Worm (Caenorhabditis elegans): Measurements from ENCODE around the gene F38A5.2.
A peak's percentile ranks its signal among the peaks of the same experiment; 100 is the strongest.

The F38A5.2 gene

ce11 chrIV:6581658-6582057, 3.5 kb downstream of the F38A5.2 start:
- TF ChIP-seq lsy-2 (tag; optimal IDR thresholded peaks at IDR 0.05) = no peak
- TF ChIP-seq nhr-85 (tag) = no peak
- TF ChIP-seq mab-9 (GFP tag; IDR thresholded peaks at IDR 0.05) = no peak
- no peak for TF ChIP-seq nhr-47 (tag; optimal IDR thresholded peaks at IDR 0.05)
- no peak for TF ChIP-seq nhr-237 (tag; optimal IDR thresholded peaks at IDR 0.05)
- no peak for TF ChIP-seq pqm-1 (tag; optimal IDR thresholded peaks at IDR 0.05)
- TF ChIP-seq grh-1 (GFP tag; IDR thresholded peaks at IDR 0.05) = no peak
- no peak for TF ChIP-seq fkh-10 (GFP tag; optimal IDR thresholded peaks at IDR 0.05)
- TF ChIP-seq dsc-1 (tag; optimal IDR thresholded peaks at IDR 0.05) = no peak
- TF ChIP-seq ceh-8 (GFP tag; optimal IDR thresholded peaks at IDR 0.05) = no peak
- TF ChIP-seq nhr-19 (GFP tag; conservative IDR thresholded peaks at IDR 0.05) = no peak
- no peak for TF ChIP-seq unc-86 (tag; optimal IDR thresholded peaks at IDR 0.05)
- TF ChIP-seq dpl-1 (GFP tag; optimal IDR thresholded peaks at IDR 0.05) = no peak

DNA sequence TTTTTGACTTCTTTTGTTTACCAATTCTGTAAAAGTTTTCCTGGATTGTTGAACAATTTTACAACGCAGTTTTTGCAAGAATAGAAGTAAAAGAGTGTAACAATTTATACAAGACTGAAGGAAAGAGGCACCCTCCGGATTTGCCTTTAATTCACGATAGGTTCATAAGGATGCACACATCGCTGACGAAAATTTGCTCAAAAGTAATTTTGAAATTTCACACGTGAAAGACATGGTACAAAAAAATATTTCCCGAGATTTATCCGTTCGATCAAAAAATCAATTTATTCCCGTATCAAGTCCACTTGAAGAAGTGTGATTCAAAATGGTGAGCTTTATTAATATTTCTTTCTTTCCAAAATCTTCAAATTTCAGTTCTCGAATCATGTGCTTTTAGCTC, 7.3 kb downstream of the F38A5.2 start, which contains the start of gene C43G2.3:
TSS of gene C43G2.3 (plus strand) at position 301 of the 400 bp plus-strand sequence.
- TF ChIP-seq nhr-84 (tag; optimal IDR thresholded peaks at IDR 0.05) (no peak), alr-1 (tag; optimal IDR thresholded peaks at IDR 0.05; ENCODE audit: borderline replicate concordance) (no peak), ztf-4 (tag; optimal IDR thresholded peaks at IDR 0.05) (no peak), xbp-1 (tag; optimal IDR thresholded peaks at IDR 0.05) (no peak), elt-3 (tag; optimal IDR thresholded peaks at IDR 0.05) (no peak), lir-3 (tag; optimal IDR thresholded peaks at IDR 0.05; ENCODE audit: poor library complexity) (no peak), F16B12.6 (tag; optimal IDR thresholded peaks at IDR 0.05) (no peak), dsc-1 (tag; optimal IDR thresholded peaks at IDR 0.05) (no peak), lin-39 (tag; optimal IDR thresholded peaks at IDR 0.05) (no peak), jun-1 (tag; optimal IDR thresholded peaks at IDR 0.05) (no peak), fos-1 (tag; optimal IDR thresholded peaks at IDR 0.05) (no peak), ceh-8 (GFP tag; optimal IDR thresholded peaks at IDR 0.05) (no peak), sox-4 (tag; optimal IDR thresholded peaks at IDR 0.05) (no peak), nhr-11 (tag; optimal IDR thresholded peaks at IDR 0.05) (no peak)

DNA sequence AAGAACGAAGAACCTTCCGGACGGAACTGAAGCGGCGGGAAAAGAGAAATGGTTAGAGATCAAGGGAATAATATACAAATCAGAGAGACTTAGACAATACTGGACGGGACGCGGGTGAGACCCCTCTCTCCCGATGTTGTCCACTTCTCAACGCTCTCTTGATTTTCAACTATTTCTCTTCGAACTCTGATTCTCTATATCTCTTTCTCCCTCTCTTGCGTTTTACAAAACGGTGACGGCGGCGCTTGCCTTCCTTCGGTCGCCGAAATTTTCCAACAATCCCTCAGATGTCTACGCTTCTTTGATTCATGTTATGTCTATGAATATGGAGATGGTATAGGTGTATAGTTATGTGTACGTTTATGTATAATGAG, 8.5 kb downstream of the F38A5.2 start:
- TF ChIP-seq mdl-1 (tag; optimal IDR thresholded peaks at IDR 0.05) = peak in 1 of 2 experiments; percentile 30
- no peak for TF ChIP-seq sox-4 (tag; optimal IDR thresholded peaks at IDR 0.05)
- no peak for TF ChIP-seq egl-13 (tag; optimal IDR thresholded peaks at IDR 0.05)
- peak; percentile 51 to 63 for TF ChIP-seq lsy-2 (tag; optimal IDR thresholded peaks at IDR 0.05)
- TF ChIP-seq nhr-11 (tag; optimal IDR thresholded peaks at IDR 0.05) = no peak
- peak; percentile 77 for TF ChIP-seq nhr-71 (tag; optimal IDR thresholded peaks at IDR 0.05)
- no peak for TF ChIP-seq unc-130 (tag; optimal IDR thresholded peaks at IDR 0.05)
- peak; percentile 76 for TF ChIP-seq mep-1 (tag; optimal IDR thresholded peaks at IDR 0.05)
- peak; percentile 22 for TF ChIP-seq tbx-2 (tag; optimal IDR thresholded peaks at IDR 0.05)
- TF ChIP-seq lir-3 (tag; optimal IDR thresholded peaks at IDR 0.05; ENCODE audit: poor library complexity) = peak; percentile 4
- no peak for TF ChIP-seq ceh-88 (GFP tag; IDR thresholded peaks at IDR 0.05)
- TF ChIP-seq ceh-8 (GFP tag; optimal IDR thresholded peaks at IDR 0.05) = no peak
- peak; percentile 2 to 13 (median 7) for TF ChIP-seq ceh-82 (tag; optimal IDR thresholded peaks at IDR 0.05)
- TF ChIP-seq nhr-85 (tag) = peak; percentile 92
- peak; percentile 4 for TF ChIP-seq ztf-4 (tag; optimal IDR thresholded peaks at IDR 0.05)
- TF ChIP-seq dsc-1 (tag; optimal IDR thresholded peaks at IDR 0.05) = peak; percentile 3
- no peak for TF ChIP-seq lin-39 (tag; optimal IDR thresholded peaks at IDR 0.05)
- no peak for TF ChIP-seq F16B12.6 (tag; optimal IDR thresholded peaks at IDR 0.05)
- TF ChIP-seq nhr-12 (tag; optimal IDR thresholded peaks at IDR 0.05) = no peak
- no peak for TF ChIP-seq efl-3 (GFP tag; optimal IDR thresholded peaks at IDR 0.05)
- TF ChIP-seq snpc-4 (tag; optimal IDR thresholded peaks at IDR 0.05) = no peak
- TF ChIP-seq blmp-1 (tag; optimal IDR thresholded peaks at IDR 0.05) = peak; percentile 55
- no peak for TF ChIP-seq skn-1 (tag; optimal IDR thresholded peaks at IDR 0.05)
- no peak for TF ChIP-seq egl-27 (tag; optimal IDR thresholded peaks at IDR 0.05)
- TF ChIP-seq nhr-47 (tag; optimal IDR thresholded peaks at IDR 0.05) = peak; percentile 47
- TF ChIP-seq unc-30 (tag; optimal IDR thresholded peaks at IDR 0.05) = no peak
- TF ChIP-seq fkh-10 (GFP tag; optimal IDR thresholded peaks at IDR 0.05) = no peak
- no peak for TF ChIP-seq hpl-2 (GFP tag; optimal IDR thresholded peaks at IDR 0.05)
- peak; percentile 78 for TF ChIP-seq snu-23 (GFP tag; optimal IDR thresholded peaks at IDR 0.05)
- no peak for TF ChIP-seq sptf-1 (tag; optimal IDR thresholded peaks at IDR 0.05)
- TF ChIP-seq nhr-19 (GFP tag; conservative IDR thresholded peaks at IDR 0.05) = peak; percentile 31; the same call in 1 of the 2 replicates
- peak in 2 of 6 experiments; percentile 18 to 28 for TF ChIP-seq elt-3 (tag; optimal IDR thresholded peaks at IDR 0.05)
- no peak for TF ChIP-seq alr-1 (tag; optimal IDR thresholded peaks at IDR 0.05; ENCODE audit: borderline replicate concordance)
- no peak for TF ChIP-seq aly-2 (tag; optimal IDR thresholded peaks at IDR 0.05)
- peak; percentile 80 for TF ChIP-seq lin-14 (GFP tag; optimal IDR thresholded peaks at IDR 0.05)
- no peak for TF ChIP-seq hlh-4 (tag; optimal IDR thresholded peaks at IDR 0.05)
- peak; percentile 36 to 48 (median 45) for TF ChIP-seq dpl-1 (GFP tag; optimal IDR thresholded peaks at IDR 0.05)
- peak; percentile 8 for TF ChIP-seq nhr-77 (tag; optimal IDR thresholded peaks at IDR 0.05)

Data from whole organism, L1 larva.